Worm (Caenorhabditis elegans): Measurements from ENCODE around the gene F35B3.4.
A peak's percentile ranks its signal among the peaks of the same experiment; 100 is the strongest.

DNA sequence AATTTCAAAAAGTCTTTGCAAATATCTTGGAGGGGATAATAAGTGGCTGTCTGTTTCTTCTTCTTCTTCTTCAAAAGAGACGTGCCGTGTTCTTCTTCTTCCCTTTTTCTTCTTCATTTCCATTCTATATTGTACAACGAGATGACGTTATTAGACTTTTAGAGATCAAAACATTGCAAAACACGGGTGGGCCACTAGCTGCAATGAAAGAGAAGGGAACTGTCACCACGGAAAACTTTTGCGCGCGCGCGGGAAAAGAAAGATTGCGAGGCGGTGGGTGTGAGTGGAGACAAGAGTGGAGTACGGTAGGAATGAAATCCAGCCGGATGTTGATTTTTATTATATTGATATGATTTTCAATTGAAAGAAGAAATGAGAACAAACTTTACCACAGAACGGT is 33.4 kb upstream of the F35B3.4 start:
- TF ChIP-seq hlh-17 (GFP tag; optimal IDR thresholded peaks at IDR 0.05; ENCODE audit: borderline replicate concordance) (no peak), elt-3 (tag; optimal IDR thresholded peaks at IDR 0.05) (peak in 2 of 6 experiments; percentile 22 to 64), fos-1 (tag; optimal IDR thresholded peaks at IDR 0.05) (no peak), lin-35 (GFP tag; optimal IDR thresholded peaks at IDR 0.05) (no peak), nhr-28 (tag; optimal IDR thresholded peaks at IDR 0.05) (no peak), lsy-2 (tag; optimal IDR thresholded peaks at IDR 0.05) (peak in 1 of 2 experiments; percentile 0), pqm-1 (tag; optimal IDR thresholded peaks at IDR 0.05) (no peak), sox-4 (tag; optimal IDR thresholded peaks at IDR 0.05) (no peak), ceh-82 (tag; optimal IDR thresholded peaks at IDR 0.05) (no peak), lin-15B (tag; optimal IDR thresholded peaks at IDR 0.05) (no peak), egl-27 (tag; optimal IDR thresholded peaks at IDR 0.05) (no peak)
